Worm (Caenorhabditis elegans) whole organism, midembryonic: ENCODE data around the gene wdr-31.

Experiments used
- T22C8.4 ChIP-seq: fragments of 200-800 bp; sonication (Bioruptor generic); IDR thresholded peaks from 2 replicates; pipeline ENCODE4 v1.3.6; 2022; ENCODE audit warnings: missing genetic modification characterization, missing compliant biosample characterization
- cog-1 ChIP-seq: sonication (generic microtip); optimal IDR thresholded peaks from 2 replicates; lab custom pipeline; 2016; ENCODE audit warnings: missing genetic modification characterization, missing compliant biosample characterization
- flt-1 ChIP-seq: fragments of 200-800 bp; sonication (Bioruptor generic); IDR thresholded peaks from 2 replicates; pipeline ENCODE4 v1.3.6; 2022; ENCODE audit warnings: missing genetic modification characterization, missing compliant biosample characterization
- klf-2 ChIP-seq: fragments of 200-800 bp; sonication (Bioruptor generic); conservative IDR thresholded peaks from 2 replicates; pipeline ENCODE4 v1.3.6; 2022; ENCODE audit warnings: missing genetic modification reagents, missing genetic modification characterization, missing compliant biosample characterization
- med-1 ChIP-seq: sonication (generic microtip); optimal IDR thresholded peaks from 2 replicates; lab custom pipeline; 2017; ENCODE audit warnings: missing genetic modification characterization, mild to moderate bottlenecking, missing compliant biosample characterization, antibody characterized with exemption, missing genetic modification reagents; ENCODE audit not compliant: insufficient read depth
- ref-1 ChIP-seq: fragments of 200-800 bp; sonication (Bioruptor generic); conservative IDR thresholded peaks from 2 replicates; pipeline ENCODE4 v1.3.6; 2022; ENCODE audit warnings: missing genetic modification reagents, missing genetic modification characterization, missing compliant biosample characterization
- tab-1 ChIP-seq: fragments of 200-800 bp; sonication (Bioruptor generic); IDR thresholded peaks from 2 replicates; pipeline ENCODE4 v1.3.6; 2022; ENCODE audit warnings: missing genetic modification characterization, missing compliant biosample characterization
- ztf-23 ChIP-seq: fragments of 200-800 bp; sonication (Bioruptor generic); IDR thresholded peaks from 2 replicates; pipeline ENCODE4 v1.3.6; 2022; ENCODE audit warnings: missing genetic modification reagents, missing genetic modification characterization, missing compliant biosample characterization
- ztf-29 ChIP-seq: fragments of 200-800 bp; sonication (Bioruptor generic); IDR thresholded peaks from 2 replicates; pipeline ENCODE4 v1.3.6; 2022; ENCODE audit warnings: missing genetic modification reagents, missing genetic modification characterization, missing compliant biosample characterization

DNA sequence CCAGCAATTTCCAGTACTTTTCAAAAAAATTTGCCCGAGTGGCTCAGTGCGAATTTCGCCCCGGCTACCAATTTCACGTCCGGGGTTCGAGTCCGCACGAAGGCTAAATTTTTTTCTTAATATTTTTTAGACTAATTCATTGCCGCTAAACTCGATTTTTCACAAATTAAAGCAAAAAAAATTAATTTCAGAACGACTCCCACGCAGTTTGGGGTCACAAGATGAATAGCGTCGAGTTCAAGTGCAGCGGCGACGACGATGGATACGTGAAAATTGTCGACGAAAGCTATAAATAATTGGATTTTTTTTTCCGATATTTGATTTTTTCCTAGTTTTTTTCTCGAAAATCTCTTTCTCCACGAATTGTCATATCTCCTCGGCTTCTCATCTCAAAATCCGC is 16.2 kb upstream of the wdr-31 start:
- TF ChIP-seq ref-1 (GFP tag; lab: Robert Waterston, UW): no peak
- TF ChIP-seq cog-1 (tag; lab: Kevin White, UChicago): no peak
- no peak for TF ChIP-seq flt-1 (GFP tag; lab: Robert Waterston, UW)
- TF ChIP-seq ztf-29: no peak
- no peak for TF ChIP-seq ztf-23 (GFP tag; lab: Robert Waterston, UW)
- TF ChIP-seq T22C8.4 (GFP tag; lab: Robert Waterston, UW): no peak
- no peak for TF ChIP-seq med-1 (GFP tag; lab: Kevin White, UChicago)
- TF ChIP-seq tab-1 (GFP tag; lab: Robert Waterston, UW): no peak
- TF ChIP-seq klf-2: no peak
